Fruit fly (Drosophila melanogaster) whole organism, wandering third instar larva: ENCODE data around the gene CG9288.

Experiments used
- Dfd ChIP-seq: fragments of >200 bp; optimal IDR thresholded peaks from 2 replicates; lab custom pipeline; 2017; ENCODE audit warnings: missing biosample characterization, missing genetic modification characterization
- Dif ChIP-seq: fragments of 200-275, 200-300 bp; sonication (Bioruptor generic); optimal IDR thresholded peaks from 2 replicates; lab custom pipeline; 2018; ENCODE audit warnings: missing biosample characterization, missing genetic modification characterization; ENCODE audit not compliant: partially characterized antibody
- GATAd ChIP-seq: sonication (Bioruptor generic); optimal IDR thresholded peaks from 2 replicates; lab custom pipeline; 2016; ENCODE audit warnings: missing biosample characterization, missing genetic modification characterization
- Hnf4 ChIP-seq: fragments of 200-800 bp; sonication (Bioruptor generic); optimal IDR thresholded peaks from 2 replicates; lab custom pipeline; 2016; ENCODE audit warnings: missing biosample characterization, mild to moderate bottlenecking, missing genetic modification characterization
- Hr83 ChIP-seq: fragments of 200-300 bp; sonication (Bioruptor generic); optimal IDR thresholded peaks from 2 replicates; lab custom pipeline; 2016; ENCODE audit warnings: missing biosample characterization, mild to moderate bottlenecking, missing genetic modification characterization, moderate library complexity; ENCODE audit not compliant: poor library complexity, severe bottlenecking
- Jra ChIP-seq: sonication (Bioruptor generic); optimal IDR thresholded peaks from 2 replicates; lab custom pipeline; 2016; ENCODE audit warnings: missing biosample characterization, missing genetic modification characterization
- OdsH ChIP-seq: fragments of 200-800 bp; sonication (Bioruptor generic); optimal IDR thresholded peaks from 2 replicates; lab custom pipeline; 2016; ENCODE audit warnings: missing biosample characterization, mild to moderate bottlenecking, missing genetic modification characterization
- dmrt93B ChIP-seq: fragments of 200-800 bp; sonication (Bioruptor generic); optimal IDR thresholded peaks from 2 replicates; lab custom pipeline; 2018; ENCODE audit warnings: missing biosample characterization, mild to moderate bottlenecking, missing genetic modification characterization
- lola ChIP-seq: fragments of >200 bp; optimal IDR thresholded peaks from 2 replicates; lab custom pipeline; 2017; ENCODE audit warnings: missing biosample characterization, missing genetic modification characterization
- psq ChIP-seq: fragments of 200-800 bp; sonication (Bioruptor generic); optimal IDR thresholded peaks from 3 replicates; lab custom pipeline; 2017; ENCODE audit warnings: missing biosample characterization, mild to moderate bottlenecking, missing genetic modification characterization, moderate library complexity

- TF ChIP-seq lola: no peak
- no peak for TF ChIP-seq Jra (GFP tag; lab: Kevin White, UChicago)
- no peak for TF ChIP-seq GATAd
- no peak for TF ChIP-seq Hr83 (GFP tag; lab: Kevin White, UChicago)
- no peak for TF ChIP-seq dmrt93B (GFP tag; lab: Kevin White, UChicago)
- no peak for TF ChIP-seq psq (GFP tag; lab: Kevin White, UChicago)
- TF ChIP-seq Dif: no peak
- TF ChIP-seq Hnf4 (GFP tag; lab: Kevin White, UChicago): no peak
- TF ChIP-seq Dfd (GFP tag; lab: Kevin White, UChicago): no peak
- no peak for TF ChIP-seq OdsH
Observed at dm6 chr3R:13797269-13797677, 17.8 kb downstream of the CG9288 start.
